Worm (Caenorhabditis elegans) whole organism, L1 larva: ENCODE measurements around the gene tsct-1.

Experiments used
- C16A3.4 ChIP-seq: fragments of 150-350 bp; optimal IDR thresholded peaks from 2 replicates; lab custom pipeline; 2014; ENCODE audit warnings: missing biosample characterization, missing genetic modification characterization
- C34B4.2 ChIP-seq: sonication (generic microtip); optimal IDR thresholded peaks from 2 replicates; lab custom pipeline; 2017; ENCODE audit warnings: mild to moderate bottlenecking, missing genetic modification characterization, missing compliant biosample characterization
- F16B12.6 ChIP-seq: fragments of 150-350 bp; optimal IDR thresholded peaks from 2 replicates; lab custom pipeline; 2014; ENCODE audit warnings: missing biosample characterization, missing genetic modification characterization
- Y116A8C.19 ChIP-seq: sonication (generic microtip); optimal IDR thresholded peaks from 2 replicates; lab custom pipeline; 2016; ENCODE audit warnings: missing compliant biosample characterization, missing genetic modification characterization, borderline replicate concordance
- aha-1 ChIP-seq: fragments of 150-350 bp; optimal IDR thresholded peaks from 2 replicates; lab custom pipeline; 2014; ENCODE audit warnings: missing biosample characterization, missing genetic modification characterization
- alr-1 ChIP-seq: fragments of 200-800 bp; sonication (Bioruptor generic); optimal IDR thresholded peaks from 2 replicates; lab custom pipeline; 2018; ENCODE audit warnings: borderline replicate concordance, mild to moderate bottlenecking, missing genetic modification characterization, missing compliant biosample characterization
- aly-2 ChIP-seq: fragments of 150-350 bp; optimal IDR thresholded peaks from 2 replicates; lab custom pipeline; 2014; ENCODE audit warnings: missing biosample characterization, missing genetic modification characterization
- ceh-82 ChIP-seq, 3 experiments: fragments of 150-350 bp in 1 of 3; sonication (generic microtip) in 2 of 3; optimal IDR thresholded peaks; 2 replicates each; lab custom pipeline; 2014 to 2017; ENCODE audit warnings: missing biosample characterization in 3 of 3, missing genetic modification characterization in 3 of 3
- ceh-88 ChIP-seq: fragments of 200-800 bp; sonication (Bioruptor generic); IDR thresholded peaks from 2 replicates; pipeline ENCODE4 v1.3.6; 2022; ENCODE audit warnings: missing genetic modification characterization, missing compliant biosample characterization
- ceh-90 ChIP-seq: sonication (generic microtip); optimal IDR thresholded peaks from 2 replicates; lab custom pipeline; 2016; ENCODE audit warnings: missing genetic modification characterization, missing compliant biosample characterization
- dpl-1 ChIP-seq, 3 experiments: fragments of 150-350 bp in 2 of 3; sonication (generic microtip) in 1 of 3; optimal IDR thresholded peaks; 2 replicates each; lab custom pipeline; 2014 to 2017; ENCODE audit warnings: missing biosample characterization in 3 of 3, missing genetic modification characterization in 3 of 3, missing genetic modification reagents in 3 of 3
- dsc-1 ChIP-seq: sonication (generic microtip); optimal IDR thresholded peaks from 2 replicates; lab custom pipeline; 2016; ENCODE audit warnings: mild to moderate bottlenecking, missing genetic modification characterization, missing compliant biosample characterization
- efl-1 ChIP-seq, 4 experiments: fragments of 150-350 bp; optimal IDR thresholded peaks in 3 of 4; peaks in 1 of 4; 1 replicate in 1 of 4; 2 replicates in 3 of 4; lab custom pipeline; 2014; ENCODE audit warnings: missing biosample characterization in 2 of 4, missing genetic modification characterization in 2 of 4, missing genetic modification reagents in 2 of 4
- egl-27 ChIP-seq, 2 experiments: fragments of 150-350 bp in 1 of 2; sonication (generic microtip); optimal IDR thresholded peaks; 3 replicates each; lab custom pipeline; 2017 to 2018; ENCODE audit warnings: missing biosample characterization in 2 of 2, missing genetic modification characterization in 2 of 2, missing genetic modification reagents in 2 of 2
- elt-2 ChIP-seq: sonication (generic microtip); optimal IDR thresholded peaks from 2 replicates; lab custom pipeline; 2016; ENCODE audit warnings: missing genetic modification characterization, mild to moderate bottlenecking, inconsistent platforms, missing compliant biosample characterization, missing genetic modification reagents
- elt-3 ChIP-seq, 6 experiments: fragments of 150-350 bp in 1 of 6; sonication (generic microtip); optimal IDR thresholded peaks; 2 replicates each; lab custom pipeline; 2017 to 2018; ENCODE audit warnings: missing biosample characterization in 6 of 6, missing genetic modification characterization in 6 of 6, inconsistent platforms in 1 of 6
- ets-5 ChIP-seq: fragments of 200-800 bp; sonication (Bioruptor generic); IDR thresholded peaks from 2 replicates; pipeline ENCODE4 v1.3.6; 2022; ENCODE audit warnings: missing genetic modification characterization, missing compliant biosample characterization
- fkh-8 ChIP-seq: sonication (generic microtip); optimal IDR thresholded peaks from 2 replicates; lab custom pipeline; 2016; ENCODE audit warnings: mild to moderate bottlenecking, missing genetic modification characterization, missing compliant biosample characterization
- grh-1 ChIP-seq: fragments of 200-800 bp; sonication (Bioruptor generic); IDR thresholded peaks from 2 replicates; pipeline ENCODE4 v1.3.6; 2022; ENCODE audit warnings: missing genetic modification reagents, missing genetic modification characterization, missing compliant biosample characterization
- hpl-2 ChIP-seq: fragments of 150-350 bp; optimal IDR thresholded peaks from 2 replicates; lab custom pipeline; 2014; ENCODE audit warnings: missing biosample characterization, missing genetic modification reagents, missing genetic modification characterization
- isw-1 ChIP-seq: fragments of 200-800 bp; sonication (Bioruptor generic); IDR thresholded peaks from 2 replicates; pipeline ENCODE4 v1.3.6; 2022; ENCODE audit warnings: missing genetic modification characterization, missing compliant biosample characterization
- jun-1 ChIP-seq: fragments of 150-350 bp; optimal IDR thresholded peaks from 2 replicates; lab custom pipeline; 2014; ENCODE audit warnings: missing biosample characterization, missing genetic modification reagents, missing genetic modification characterization
- lin-13 ChIP-seq: fragments of 150-350 bp; optimal IDR thresholded peaks from 2 replicates; lab custom pipeline; 2014; ENCODE audit warnings: missing biosample characterization, missing genetic modification reagents, missing genetic modification characterization
- lin-14 ChIP-seq: fragments of 200-800 bp; sonication (Bioruptor generic); optimal IDR thresholded peaks from 2 replicates; lab custom pipeline; 2018; ENCODE audit warnings: mild to moderate bottlenecking, missing genetic modification characterization, moderate library complexity, missing compliant biosample characterization
- lin-35 ChIP-seq, 2 experiments: fragments of 150-350 bp; optimal IDR thresholded peaks; 2 replicates each; lab custom pipeline; 2014; ENCODE audit warnings: missing biosample characterization in 2 of 2, missing genetic modification characterization in 2 of 2, missing genetic modification reagents in 2 of 2
- lir-3 ChIP-seq: sonication (generic microtip); optimal IDR thresholded peaks from 2 replicates; lab custom pipeline; 2016; ENCODE audit warnings: mild to moderate bottlenecking, missing genetic modification characterization, moderate library complexity, missing compliant biosample characterization; ENCODE audit not compliant: poor library complexity
- mab-9 ChIP-seq: fragments of 200-800 bp; sonication (Bioruptor generic); IDR thresholded peaks from 2 replicates; pipeline ENCODE4 v1.3.6; 2022; ENCODE audit warnings: missing genetic modification reagents, missing genetic modification characterization, missing compliant biosample characterization
- nhr-12 ChIP-seq: sonication (generic microtip); optimal IDR thresholded peaks from 2 replicates; lab custom pipeline; 2017; ENCODE audit warnings: missing biosample characterization, missing genetic modification characterization
- nhr-19 ChIP-seq: fragments of 200-800 bp; sonication (Bioruptor generic); conservative IDR thresholded peaks from 2 replicates; pipeline ENCODE4 v1.3.6; 2022; ENCODE audit warnings: missing genetic modification characterization, missing compliant biosample characterization
- nhr-20 ChIP-seq: sonication (generic microtip); optimal IDR thresholded peaks from 2 replicates; lab custom pipeline; 2016; ENCODE audit warnings: mild to moderate bottlenecking, missing genetic modification characterization, missing compliant biosample characterization
- nhr-237 ChIP-seq: fragments of 150-350 bp; optimal IDR thresholded peaks from 2 replicates; lab custom pipeline; 2014; ENCODE audit warnings: missing biosample characterization, missing genetic modification characterization
- nhr-76 ChIP-seq: sonication (generic microtip); optimal IDR thresholded peaks from 2 replicates; lab custom pipeline; 2017; ENCODE audit warnings: missing biosample characterization, missing genetic modification characterization
- nhr-85 ChIP-seq: sonication (generic microtip); peaks from one replicate; lab custom pipeline; 2016; ENCODE audit warnings: missing genetic modification characterization, inconsistent platforms, missing compliant biosample characterization
- pax-3 ChIP-seq: fragments of 200-800 bp; sonication (Bioruptor generic); optimal IDR thresholded peaks from 2 replicates; lab custom pipeline; 2018; ENCODE audit warnings: mild to moderate bottlenecking, missing genetic modification characterization, moderate library complexity, missing compliant biosample characterization
- pqm-1 ChIP-seq: sonication (generic microtip); optimal IDR thresholded peaks from 3 replicates; lab custom pipeline; 2017; ENCODE audit warnings: missing biosample characterization, missing genetic modification characterization
- rnt-1 ChIP-seq: sonication (generic microtip); optimal IDR thresholded peaks from 2 replicates; lab custom pipeline; 2016; ENCODE audit warnings: mild to moderate bottlenecking, missing genetic modification characterization, moderate library complexity, missing compliant biosample characterization
- skn-1 ChIP-seq: fragments of 150-350 bp; optimal IDR thresholded peaks from 2 replicates; lab custom pipeline; 2014; ENCODE audit warnings: missing biosample characterization, missing genetic modification characterization
- snu-23 ChIP-seq: sonication (generic microtip); optimal IDR thresholded peaks from 2 replicates; lab custom pipeline; 2016; ENCODE audit warnings: missing genetic modification characterization, missing compliant biosample characterization
- sptf-1 ChIP-seq: fragments of 150-350 bp; optimal IDR thresholded peaks from 2 replicates; lab custom pipeline; 2014; ENCODE audit warnings: missing biosample characterization, missing genetic modification characterization
- sup-37 ChIP-seq: fragments of 200-800 bp; sonication (Bioruptor generic); optimal IDR thresholded peaks from 2 replicates; lab custom pipeline; 2018; ENCODE audit warnings: mild to moderate bottlenecking, missing genetic modification characterization, missing compliant biosample characterization
- swsn-7 ChIP-seq: sonication (generic microtip); optimal IDR thresholded peaks from 2 replicates; lab custom pipeline; 2016; ENCODE audit warnings: missing genetic modification characterization, missing compliant biosample characterization
- tlp-1 ChIP-seq: fragments of 150-350 bp; optimal IDR thresholded peaks from 2 replicates; lab custom pipeline; 2014; ENCODE audit warnings: missing biosample characterization, missing genetic modification characterization
- unc-130 ChIP-seq: fragments of 150-350 bp; optimal IDR thresholded peaks from 2 replicates; lab custom pipeline; 2017; ENCODE audit warnings: missing biosample characterization, missing genetic modification characterization, inconsistent platforms
- unc-62 ChIP-seq: fragments of 150-350 bp; optimal IDR thresholded peaks from 2 replicates; lab custom pipeline; 2014; ENCODE audit warnings: missing biosample characterization, missing genetic modification reagents, missing genetic modification characterization
- unc-98 ChIP-seq: fragments of 200-800 bp; sonication (Bioruptor generic); IDR thresholded peaks from 2 replicates; pipeline ENCODE4 v1.3.6; 2022; ENCODE audit warnings: missing genetic modification characterization, missing compliant biosample characterization
- xbp-1 ChIP-seq: sonication (generic microtip); optimal IDR thresholded peaks from 2 replicates; lab custom pipeline; 2016; ENCODE audit warnings: missing genetic modification characterization, missing compliant biosample characterization

tsct-1 gene

ce11 chrX:12458021-12458420 lies 24.1 kb downstream of the tsct-1 start (continued):
- peak; percentile 33 for TF ChIP-seq swsn-7 (tag; lab: Kevin White, UChicago)
- TF ChIP-seq alr-1 (tag; lab: Kevin White, UChicago), result no peak
- peak in 2 of 6 experiments; percentile 10 to 53 for TF ChIP-seq elt-3 (tag; optimal IDR thresholded peaks at IDR 0.05; lab: Kevin White, UChicago)
- no peak for TF ChIP-seq aly-2 (tag; lab: Kevin White, UChicago)
- no peak for TF ChIP-seq fkh-8 (tag; lab: Kevin White, UChicago)
- no peak for TF ChIP-seq ets-5 (GFP tag; lab: Robert Waterston, UW)
- peak; percentile 10 for TF ChIP-seq xbp-1 (tag; lab: Kevin White, UChicago)
- TF ChIP-seq nhr-20 (tag; lab: Kevin White, UChicago), result peak; percentile 68
- no peak for TF ChIP-seq tlp-1
- TF ChIP-seq nhr-12, result no peak
- no peak for TF ChIP-seq unc-62
- no peak for TF ChIP-seq ceh-82 (tag; optimal IDR thresholded peaks at IDR 0.05; lab: Kevin White, UChicago)
- TF ChIP-seq Y116A8C.19, result no peak
- peak; percentile 67 for TF ChIP-seq snu-23 (GFP tag; lab: Kevin White, UChicago)
- TF ChIP-seq grh-1 (GFP tag; lab: Robert Waterston, UW), result no peak
- TF ChIP-seq sptf-1 (tag; lab: Kevin White, UChicago), result no peak
- no peak for TF ChIP-seq ceh-90 (tag; lab: Kevin White, UChicago)
- no peak for TF ChIP-seq lin-14 (GFP tag; lab: Kevin White, UChicago)
- no peak for TF ChIP-seq lin-13
- TF ChIP-seq ceh-88 (GFP tag; lab: Robert Waterston, UW), result no peak
- TF ChIP-seq sup-37 (GFP tag; lab: Kevin White, UChicago), result peak; percentile 20
- TF ChIP-seq C16A3.4 (tag; lab: Kevin White, UChicago), result peak; percentile 56
- TF ChIP-seq unc-98 (GFP tag; lab: Robert Waterston, UW), result no peak
- no peak for TF ChIP-seq nhr-76 (tag; lab: Kevin White, UChicago)
- no peak for TF ChIP-seq hpl-2 (GFP tag; lab: Kevin White, UChicago)
- TF ChIP-seq nhr-237 (tag; lab: Kevin White, UChicago), result no peak
- TF ChIP-seq dsc-1 (tag; lab: Kevin White, UChicago), result no peak
- TF ChIP-seq pax-3 (tag; lab: Kevin White, UChicago), result no peak
- peak; percentile 75 for TF ChIP-seq nhr-85
- no peak for TF ChIP-seq aha-1 (tag; lab: Kevin White, UChicago)
- TF ChIP-seq mab-9 (GFP tag; lab: Robert Waterston, UW), result no peak

- TF ChIP-seq egl-27 (tag; optimal IDR thresholded peaks at IDR 0.05; lab: Kevin White, UChicago) (no peak), pqm-1 (tag; lab: Kevin White, UChicago) (no peak), lin-14 (GFP tag; lab: Kevin White, UChicago) (no peak), dpl-1 (GFP tag; optimal IDR thresholded peaks at IDR 0.05; lab: Kevin White, UChicago) (no peak), unc-130 (no peak), snu-23 (GFP tag; lab: Kevin White, UChicago) (no peak), nhr-19 (GFP tag; lab: Robert Waterston, UW) (no peak), C34B4.2 (tag; lab: Kevin White, UChicago) (no peak), ceh-88 (GFP tag; lab: Robert Waterston, UW) (no peak), nhr-237 (tag; lab: Kevin White, UChicago) (no peak)
Observed at ce11 chrX:12461557-12461956, 27.7 kb downstream of the tsct-1 start, which contains the start of gene odr-7. odr-7 (minus strand) TSS chrX:12461657.

- TF ChIP-seq unc-98 (GFP tag; lab: Robert Waterston, UW) (no peak), grh-1 (GFP tag; lab: Robert Waterston, UW) (no peak)
- TF ChIP-seq, all 84 proteins: peak for 0
Observed at ce11 chrX:12463504-12463903, 29.6 kb downstream of the tsct-1 start, which contains the start of gene T18D3.5. T18D3.5 (plus strand) TSS chrX:12463804.

DNA sequence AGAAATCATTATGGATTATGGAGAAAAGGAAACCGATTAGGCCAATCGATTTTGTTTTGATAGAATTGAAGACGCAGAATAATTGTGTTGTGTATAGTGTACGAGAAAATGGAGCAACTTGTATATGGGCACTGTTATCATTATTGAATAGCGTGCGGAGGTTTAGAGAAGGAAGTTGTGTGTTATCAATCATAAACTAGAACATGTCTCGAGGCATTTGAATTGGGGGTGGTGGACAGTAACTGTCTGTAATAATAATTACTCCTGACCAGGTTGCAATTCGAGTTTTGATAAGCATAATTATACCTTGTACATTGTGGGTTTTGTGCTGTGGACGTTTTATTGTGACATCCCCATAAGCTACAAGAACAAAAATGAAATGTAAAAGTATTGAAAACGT lies 32.9 kb downstream of the tsct-1 start, which contains the start of gene cdf-2:
Gene cdf-2, minus strand, starts transcription at position 149 of the 400 bp plus-strand sequence.
- TF ChIP-seq F16B12.6 (tag; lab: Kevin White, UChicago), result no peak
- TF ChIP-seq mab-9 (GFP tag; lab: Robert Waterston, UW), result no peak
- TF ChIP-seq efl-1 (optimal IDR thresholded peaks at IDR 0.05; lab: Kevin White, UChicago), result no peak
- peak in 1 of 2 experiments; percentile 68 for TF ChIP-seq efl-1 (GFP tag; optimal IDR thresholded peaks at IDR 0.05 in 1 of 2; lab: Kevin White, UChicago)
- TF ChIP-seq unc-98 (GFP tag; lab: Robert Waterston, UW), result no peak
- no peak for TF ChIP-seq snu-23 (GFP tag; lab: Kevin White, UChicago)
- TF ChIP-seq elt-2, result peak; percentile 76
- TF ChIP-seq jun-1, result no peak
- TF ChIP-seq grh-1 (GFP tag; lab: Robert Waterston, UW), result no peak
- TF ChIP-seq isw-1, result no peak
- no peak for TF ChIP-seq skn-1
- no peak for TF ChIP-seq lir-3 (tag; lab: Kevin White, UChicago)
- no peak for TF ChIP-seq lin-35 (GFP tag; optimal IDR thresholded peaks at IDR 0.05; lab: Kevin White, UChicago)
- TF ChIP-seq Y116A8C.19, result no peak
- no peak for TF ChIP-seq rnt-1 (tag; lab: Kevin White, UChicago)
